Worm (Caenorhabditis elegans): ENCODE measurements around the gene Y73C8C.10.
A peak's percentile ranks its signal among the peaks of the same experiment; 100 is the strongest.

Y73C8C.10 gene

DNA sequence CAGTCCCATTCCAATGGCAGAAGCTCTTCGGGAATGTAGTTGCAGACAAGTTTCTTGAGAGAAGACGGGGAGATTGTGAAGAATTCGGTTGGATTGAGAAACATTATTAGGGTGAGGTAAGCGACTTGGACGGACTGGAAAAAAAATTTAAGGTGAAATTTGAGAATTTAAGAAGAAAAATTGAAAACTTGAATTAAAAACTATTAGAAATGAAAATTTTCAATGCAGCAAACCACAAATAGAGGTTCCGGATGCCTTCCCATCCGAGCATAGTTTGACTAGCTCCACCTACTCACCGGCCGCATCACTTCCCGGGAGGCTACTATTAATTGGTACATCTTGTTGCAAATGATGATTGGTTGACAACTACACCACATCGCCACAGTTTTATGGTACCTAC is 13.8 kb downstream of the Y73C8C.10 start, which contains the start of gene Y73C8C.8:
Gene Y73C8C.8, minus strand, starts transcription at position 101 of the 400 bp plus-strand sequence.
- TF ChIP-seq elt-1 (tag; optimal IDR thresholded peaks at IDR 0.05) (no peak), ztf-4 (tag; optimal IDR thresholded peaks at IDR 0.05) (no peak), fkh-10 (GFP tag; optimal IDR thresholded peaks at IDR 0.05) (no peak), nhr-237 (tag; optimal IDR thresholded peaks at IDR 0.05) (no peak), pha-4 (tag; optimal IDR thresholded peaks at IDR 0.05) (no peak), fos-1 (tag; optimal IDR thresholded peaks at IDR 0.05) (no peak), elt-2 (tag; optimal IDR thresholded peaks at IDR 0.05) (no peak), snpc-4 (tag; optimal IDR thresholded peaks at IDR 0.05) (no peak)

DNA sequence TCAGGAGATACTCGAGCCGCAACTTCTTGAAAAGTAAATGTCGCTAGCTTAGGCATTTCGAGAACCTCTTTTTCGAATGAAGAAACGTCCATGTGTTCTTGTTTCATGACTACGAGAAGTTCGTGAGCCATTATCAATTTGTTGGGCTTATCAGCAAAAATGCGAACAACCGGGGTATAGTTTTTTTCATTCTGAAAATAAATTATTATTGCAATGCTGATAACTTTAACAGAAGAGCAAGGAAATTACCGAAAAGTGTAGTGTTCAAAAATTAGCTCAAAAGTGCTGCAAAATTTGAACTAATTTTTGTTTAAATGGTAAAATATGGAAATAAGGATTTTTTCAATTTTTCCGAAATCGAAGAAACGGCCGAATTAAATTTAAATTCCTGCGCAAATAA is 15.4 kb downstream of the Y73C8C.10 start:
- TF ChIP-seq lin-15B (tag; optimal IDR thresholded peaks at IDR 0.05), result no peak
- TF ChIP-seq fos-1 (tag; optimal IDR thresholded peaks at IDR 0.05), result no peak
- TF ChIP-seq elt-2 (tag; optimal IDR thresholded peaks at IDR 0.05), result peak; percentile 17
- TF ChIP-seq R02D3.7 (tag; optimal IDR thresholded peaks at IDR 0.05), result no peak

DNA sequence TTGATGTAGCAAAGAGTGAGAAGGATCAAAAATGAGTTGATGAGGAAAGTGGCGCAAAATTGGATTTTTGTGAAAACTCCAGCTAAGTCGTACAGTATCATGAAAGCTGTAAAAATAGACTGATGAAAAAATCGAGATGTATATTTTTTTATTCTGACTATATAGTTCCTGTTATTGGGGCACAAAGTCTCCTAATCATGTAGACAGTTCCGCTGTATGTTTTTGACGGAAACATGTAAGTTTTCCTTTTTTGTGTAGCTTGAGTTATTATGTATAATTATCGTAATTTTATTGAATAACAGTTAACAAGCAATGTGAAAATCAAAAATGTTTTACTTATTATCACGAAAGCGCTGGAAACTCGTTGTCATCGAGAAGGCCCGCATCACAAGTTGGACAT is 20.1 kb downstream of the Y73C8C.10 start, which contains the start of gene str-68:
Gene str-68, minus strand, starts transcription at position 101 of the 400 bp plus-strand sequence.
- TF ChIP-seq pha-4 (tag; optimal IDR thresholded peaks at IDR 0.05) (no peak), mml-1 (tag; optimal IDR thresholded peaks at IDR 0.05) (no peak), nhr-12 (tag; optimal IDR thresholded peaks at IDR 0.05) (no peak), nhr-67 (tag; optimal IDR thresholded peaks at IDR 0.05) (no peak), nhr-237 (tag; optimal IDR thresholded peaks at IDR 0.05) (no peak), fkh-10 (GFP tag; optimal IDR thresholded peaks at IDR 0.05) (no peak), skn-1 (tag; optimal IDR thresholded peaks at IDR 0.05) (no peak), jun-1 (tag; optimal IDR thresholded peaks at IDR 0.05) (no peak)

DNA sequence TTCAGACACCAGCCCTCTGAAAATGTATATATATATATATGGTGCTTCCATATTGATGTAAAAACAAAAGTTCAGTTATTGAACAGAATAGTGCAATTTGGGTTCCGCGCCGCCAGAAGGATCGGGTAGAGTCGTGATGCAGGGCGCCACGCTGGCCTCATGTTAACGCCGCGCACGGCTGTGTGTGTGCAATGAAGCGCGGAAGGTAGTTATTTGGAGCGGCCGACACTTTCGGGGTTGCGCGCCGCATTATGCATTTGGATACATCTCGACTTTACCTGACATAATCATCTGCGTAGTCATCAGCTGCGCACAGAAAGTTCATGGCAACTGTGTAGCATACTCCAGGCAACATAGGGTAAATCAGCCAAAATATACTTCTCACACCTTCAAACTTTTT is 20.8 kb downstream of the Y73C8C.10 start:
- TF ChIP-seq egl-5 (tag; optimal IDR thresholded peaks at IDR 0.05) (no peak), nfya-1 (tag; optimal IDR thresholded peaks at IDR 0.05; ENCODE audit: insufficient read depth) (no peak), ceh-82 (tag; optimal IDR thresholded peaks at IDR 0.05) (no peak), aly-2 (tag; optimal IDR thresholded peaks at IDR 0.05) (no peak), unc-39 (tag; optimal IDR thresholded peaks at IDR 0.05) (no peak), ztf-4 (tag; optimal IDR thresholded peaks at IDR 0.05) (no peak), nhr-77 (tag; optimal IDR thresholded peaks at IDR 0.05) (no peak), ZK546.5 (tag; optimal IDR thresholded peaks at IDR 0.05) (no peak), sea-2 (GFP tag; optimal IDR thresholded peaks at IDR 0.05) (no peak), pqm-1 (tag; optimal IDR thresholded peaks at IDR 0.05) (no peak), lsy-12 (tag; optimal IDR thresholded peaks at IDR 0.05) (no peak), zag-1 (tag; optimal IDR thresholded peaks at IDR 0.05) (no peak), mdl-1 (tag; optimal IDR thresholded peaks at IDR 0.05) (no peak), nhr-25 (tag; optimal IDR thresholded peaks at IDR 0.05) (no peak), tbx-2 (tag; optimal IDR thresholded peaks at IDR 0.05) (no peak), fkh-2 (tag; optimal IDR thresholded peaks at IDR 0.05) (no peak), ama-1 (optimal IDR thresholded peaks at IDR 0.05) (no peak), R02D3.7 (tag; optimal IDR thresholded peaks at IDR 0.05) (no peak), nhr-237 (tag; optimal IDR thresholded peaks at IDR 0.05) (no peak), nhr-67 (tag; optimal IDR thresholded peaks at IDR 0.05) (no peak)

DNA sequence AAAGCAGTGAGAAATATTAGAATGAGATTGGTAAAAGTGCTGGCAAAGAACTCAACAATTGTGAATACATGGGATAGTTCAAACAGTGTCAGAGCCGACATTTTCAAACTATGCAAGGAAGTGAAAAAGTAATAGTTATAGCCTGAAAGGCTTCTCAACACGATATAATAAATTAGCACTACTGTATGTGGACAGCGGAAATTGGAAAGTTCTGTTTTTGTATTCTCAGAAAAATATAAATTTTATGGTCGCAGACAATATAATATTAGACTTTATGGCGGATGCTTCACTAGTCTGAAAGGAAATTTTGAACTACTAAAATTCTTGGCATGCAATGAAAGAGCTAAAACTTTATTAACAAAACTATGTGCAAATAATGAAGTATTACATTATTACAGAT is 21.8 kb downstream of the Y73C8C.10 start, which contains the start of gene str-69:
Gene str-69, minus strand, starts transcription at position 101 of the 400 bp plus-strand sequence.
- TF ChIP-seq lin-15B (tag; optimal IDR thresholded peaks at IDR 0.05) (no peak), jun-1 (tag; optimal IDR thresholded peaks at IDR 0.05) (no peak), nhr-67 (tag; optimal IDR thresholded peaks at IDR 0.05) (no peak), ZK546.5 (tag; optimal IDR thresholded peaks at IDR 0.05) (no peak), elt-2 (tag; optimal IDR thresholded peaks at IDR 0.05) (no peak), lin-39 (tag; optimal IDR thresholded peaks at IDR 0.05) (no peak), nhr-237 (tag; optimal IDR thresholded peaks at IDR 0.05) (no peak), aly-2 (tag; optimal IDR thresholded peaks at IDR 0.05) (no peak), nhr-77 (tag; optimal IDR thresholded peaks at IDR 0.05) (no peak), egl-5 (tag; optimal IDR thresholded peaks at IDR 0.05) (no peak), unc-39 (tag; optimal IDR thresholded peaks at IDR 0.05) (no peak)

DNA sequence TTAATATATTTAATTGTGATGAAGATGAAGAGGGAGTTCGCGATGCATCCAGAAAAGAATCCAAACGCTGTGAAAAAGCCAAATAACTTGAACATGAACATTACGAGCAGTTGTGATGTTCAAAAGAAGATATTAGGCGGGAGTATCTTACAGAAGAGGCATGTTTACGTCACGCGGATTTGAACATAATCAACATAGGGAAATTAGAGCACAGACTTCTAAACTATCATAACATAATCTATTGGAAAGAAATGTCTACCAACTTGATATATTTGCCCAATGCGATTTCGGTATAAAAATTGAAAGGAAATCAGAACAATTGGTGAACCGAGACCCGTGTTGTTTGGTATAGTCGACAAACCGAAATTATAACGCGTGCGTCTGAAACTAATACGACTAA is 23.4 kb downstream of the Y73C8C.10 start, which contains the start of gene str-66:
Gene str-66, minus strand, starts transcription at position 101 of the 400 bp plus-strand sequence.
- TF ChIP-seq fkh-10 (GFP tag; optimal IDR thresholded peaks at IDR 0.05), result no peak
- TF ChIP-seq hmg-11 (tag; optimal IDR thresholded peaks at IDR 0.05), result no peak
- TF ChIP-seq fos-1 (tag; optimal IDR thresholded peaks at IDR 0.05), result no peak
- TF ChIP-seq mml-1 (tag; optimal IDR thresholded peaks at IDR 0.05), result no peak
- no peak for TF ChIP-seq nhr-12 (tag; optimal IDR thresholded peaks at IDR 0.05)
- TF ChIP-seq skn-1 (tag; optimal IDR thresholded peaks at IDR 0.05), result no peak
- TF ChIP-seq mdl-1 (tag; optimal IDR thresholded peaks at IDR 0.05), result no peak
- TF ChIP-seq zag-1 (tag; optimal IDR thresholded peaks at IDR 0.05), result no peak
